Worm (Caenorhabditis elegans): ENCODE results near the gene tkt-1.

DNA sequence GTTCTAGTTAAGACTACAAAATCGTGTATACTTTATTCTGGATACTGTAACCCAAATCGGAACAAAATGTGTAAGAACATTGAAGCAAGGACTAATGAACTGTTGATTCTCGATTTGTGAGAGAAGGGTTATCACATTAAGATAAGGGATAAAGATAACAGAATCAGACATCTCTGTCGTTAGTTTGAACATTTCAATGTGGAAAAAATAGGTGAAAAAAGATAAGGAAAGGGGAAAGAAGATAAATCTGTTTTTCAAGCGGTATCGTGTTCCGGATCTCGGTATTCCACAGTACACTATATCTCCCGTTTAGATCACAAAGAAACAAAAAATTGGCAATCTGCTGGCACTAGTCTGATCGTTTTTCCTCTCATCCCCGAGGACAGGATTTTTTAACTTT lies 17.6 kb downstream of the tkt-1 start:
- no peak for TF ChIP-seq ets-7 (tag; optimal IDR thresholded peaks at IDR 0.05)
- no peak for TF ChIP-seq ama-1 (optimal IDR thresholded peaks at IDR 0.05)
- TF ChIP-seq aly-1 (tag; optimal IDR thresholded peaks at IDR 0.05), result no peak
- no peak for TF ChIP-seq ceh-36 (tag; optimal IDR thresholded peaks at IDR 0.05)
- TF ChIP-seq hmg-4 (GFP tag; optimal IDR thresholded peaks at IDR 0.05), result no peak
- no peak for TF ChIP-seq flt-1 (GFP tag; IDR thresholded peaks at IDR 0.05)

Data from whole organism, early embryonic.